Worm (Caenorhabditis elegans): ENCODE measurements around the gene abce-1.

- TF ChIP-seq nhr-77 (tag; optimal IDR thresholded peaks at IDR 0.05) (no peak), snpc-4 (tag; optimal IDR thresholded peaks at IDR 0.05) (no peak), skn-1 (tag; optimal IDR thresholded peaks at IDR 0.05) (no peak), ZK546.5 (tag; optimal IDR thresholded peaks at IDR 0.05) (no peak), mdl-1 (tag; optimal IDR thresholded peaks at IDR 0.05) (no peak), unc-62 (GFP tag; optimal IDR thresholded peaks at IDR 0.05) (no peak), aly-2 (tag; optimal IDR thresholded peaks at IDR 0.05) (no peak), nhr-10 (tag; optimal IDR thresholded peaks at IDR 0.05) (no peak)
Measured at ce11 chrIII:13127157-13127556, 26.5 kb upstream of the abce-1 start.
